Worm (Caenorhabditis elegans): ENCODE results near the gene sodh-2.

sodh-2 gene

DNA sequence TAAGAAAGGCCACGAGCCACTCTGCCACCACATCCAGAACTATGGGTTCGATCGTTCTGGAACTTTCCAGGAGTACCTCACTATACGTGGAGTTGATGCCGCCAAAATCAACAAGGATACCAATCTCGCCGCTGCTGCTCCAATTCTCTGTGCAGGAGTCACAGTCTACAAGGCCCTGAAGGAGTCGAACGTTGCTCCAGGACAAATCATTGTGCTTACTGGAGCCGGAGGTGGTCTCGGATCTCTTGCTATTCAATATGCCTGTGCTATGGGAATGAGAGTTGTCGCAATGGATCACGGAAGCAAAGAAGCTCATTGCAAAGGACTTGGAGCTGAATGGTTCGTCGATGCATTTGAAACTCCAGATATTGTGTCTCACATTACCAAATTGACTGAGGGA, 2.4 kb downstream of the sodh-2 start:
- TF ChIP-seq ama-1 (optimal IDR thresholded peaks at IDR 0.05) (peak; percentile 97), nhr-43 (tag; optimal IDR thresholded peaks at IDR 0.05; ENCODE audit: poor library complexity, severe bottlenecking) (peak; percentile 16), unc-62 (GFP tag; optimal IDR thresholded peaks at IDR 0.05) (no peak)

DNA sequence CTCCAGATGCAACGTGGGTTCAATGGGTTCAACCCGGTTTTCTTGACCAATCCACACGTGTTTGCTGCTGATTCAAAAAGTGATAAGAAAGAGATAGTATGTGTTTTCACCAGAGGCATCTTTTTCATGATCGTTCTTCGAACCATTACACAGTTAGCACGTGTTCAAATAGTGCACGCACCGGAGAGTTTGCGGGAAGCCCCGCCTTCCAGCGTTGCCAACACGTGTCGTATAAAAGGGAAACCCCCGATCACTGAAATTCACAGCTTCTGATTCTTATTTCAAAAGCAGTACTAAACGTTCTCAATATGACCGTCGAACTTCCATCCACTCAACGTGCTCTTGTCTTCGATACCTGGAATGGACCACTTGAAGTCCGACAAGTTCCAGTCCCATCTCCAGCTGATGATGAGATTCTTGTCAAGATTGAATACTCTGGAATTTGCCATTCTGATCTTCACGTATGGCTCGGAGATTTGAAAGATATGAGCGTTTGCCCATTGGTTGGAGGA, 3.0 kb downstream of the sodh-2 start, which contains the start of gene adh-1:
TSS of gene adh-1 (plus strand) at position 261 of the 512 bp plus-strand sequence.
- TF ChIP-seq pqm-1 (tag; optimal IDR thresholded peaks at IDR 0.05) (peak; percentile 98), mdl-1 (tag; optimal IDR thresholded peaks at IDR 0.05) (peak; percentile 94), aly-2 (tag; optimal IDR thresholded peaks at IDR 0.05) (no peak), ztf-4 (tag; optimal IDR thresholded peaks at IDR 0.05) (peak; percentile 20), nhr-12 (tag; optimal IDR thresholded peaks at IDR 0.05) (no peak), nhr-43 (tag; optimal IDR thresholded peaks at IDR 0.05; ENCODE audit: poor library complexity, severe bottlenecking) (peak; percentile 95), jun-1 (tag; optimal IDR thresholded peaks at IDR 0.05) (peak; percentile 96), tbx-2 (tag; optimal IDR thresholded peaks at IDR 0.05) (peak; percentile 33), pha-4 (tag; optimal IDR thresholded peaks at IDR 0.05) (peak; percentile 70), nhr-237 (tag; optimal IDR thresholded peaks at IDR 0.05) (no peak), hmg-11 (tag; optimal IDR thresholded peaks at IDR 0.05) (no peak), lsy-12 (tag; optimal IDR thresholded peaks at IDR 0.05) (no peak), nhr-11 (tag; optimal IDR thresholded peaks at IDR 0.05) (no peak), eor-1 (tag; optimal IDR thresholded peaks at IDR 0.05) (no peak), nfya-1 (tag; optimal IDR thresholded peaks at IDR 0.05; ENCODE audit: insufficient read depth) (peak; percentile 59), nhr-67 (tag; optimal IDR thresholded peaks at IDR 0.05) (no peak), sea-2 (GFP tag; optimal IDR thresholded peaks at IDR 0.05) (no peak), ceh-82 (tag; optimal IDR thresholded peaks at IDR 0.05) (no peak), ceh-9 (tag; optimal IDR thresholded peaks at IDR 0.05) (no peak), snpc-4 (tag; optimal IDR thresholded peaks at IDR 0.05) (no peak), egl-27 (tag; optimal IDR thresholded peaks at IDR 0.05) (no peak), ztf-11 (tag; optimal IDR thresholded peaks at IDR 0.05) (no peak), unc-62 (GFP tag; optimal IDR thresholded peaks at IDR 0.05) (no peak), nhr-28 (tag; optimal IDR thresholded peaks at IDR 0.05) (no peak), fkh-10 (GFP tag; optimal IDR thresholded peaks at IDR 0.05) (no peak), ama-1 (optimal IDR thresholded peaks at IDR 0.05) (peak; percentile 96), nhr-25 (tag; optimal IDR thresholded peaks at IDR 0.05) (peak; percentile 10), nhr-23 (tag; optimal IDR thresholded peaks at IDR 0.05) (peak; percentile 76), elt-1 (tag; optimal IDR thresholded peaks at IDR 0.05) (no peak), ceh-16 (tag; optimal IDR thresholded peaks at IDR 0.05) (no peak), unc-39 (tag; optimal IDR thresholded peaks at IDR 0.05) (no peak), zag-1 (tag; optimal IDR thresholded peaks at IDR 0.05) (no peak), egl-5 (tag; optimal IDR thresholded peaks at IDR 0.05) (no peak), fos-1 (tag; optimal IDR thresholded peaks at IDR 0.05) (no peak), nhr-76 (tag; optimal IDR thresholded peaks at IDR 0.05) (peak; percentile 22), mml-1 (tag; optimal IDR thresholded peaks at IDR 0.05) (peak; percentile 26), lin-15B (tag; optimal IDR thresholded peaks at IDR 0.05) (no peak), fkh-2 (tag; optimal IDR thresholded peaks at IDR 0.05) (no peak), elt-2 (tag; optimal IDR thresholded peaks at IDR 0.05) (peak; percentile 47), ZK546.5 (tag; optimal IDR thresholded peaks at IDR 0.05) (no peak), daf-12 (tag; optimal IDR thresholded peaks at IDR 0.05) (no peak), nhr-77 (tag; optimal IDR thresholded peaks at IDR 0.05) (no peak), R02D3.7 (tag; optimal IDR thresholded peaks at IDR 0.05) (no peak), skn-1 (tag; optimal IDR thresholded peaks at IDR 0.05) (no peak), lin-39 (tag; optimal IDR thresholded peaks at IDR 0.05) (no peak), ceh-28 (tag; optimal IDR thresholded peaks at IDR 0.05) (peak; percentile 44), elt-3 (tag; optimal IDR thresholded peaks at IDR 0.05) (peak in 1 of 3 experiments; percentile 25)
